Fruit fly (Drosophila melanogaster) whole organism, embryonic: ENCODE results near the gene CG15337.

Experiments
- C15 ChIP-seq: fragments of 200-800 bp; sonication (Bioruptor generic); IDR thresholded peaks from 3 replicates; pipeline ENCODE4 v1.3.6; 2022; ENCODE audit warnings: missing biosample characterization, missing genetic modification characterization
- CG10366 ChIP-seq: fragments of 200-800 bp; sonication (Bioruptor generic); IDR thresholded peaks from 2 replicates; pipeline ENCODE4 v1.3.6; 2022; ENCODE audit warnings: missing biosample characterization, missing genetic modification characterization
- CG10462 ChIP-seq: fragments of 200-800 bp; sonication (Bioruptor generic); optimal IDR thresholded peaks from 2 replicates; lab custom pipeline; 2016; ENCODE audit warnings: missing biosample characterization, missing genetic modification characterization
- CG11504 ChIP-seq: fragments of 200-800 bp; sonication (Bioruptor generic); optimal IDR thresholded peaks from 3 replicates; lab custom pipeline; 2019; ENCODE audit warnings: missing biosample characterization, mild to moderate bottlenecking, missing genetic modification characterization, moderate library complexity
- CG12391 ChIP-seq: fragments of 200-800 bp; sonication (Bioruptor generic); optimal IDR thresholded peaks from 3 replicates; lab custom pipeline; 2018; ENCODE audit warnings: missing biosample characterization, mild to moderate bottlenecking, missing genetic modification characterization, moderate library complexity
- CG13296 ChIP-seq: fragments of 200-800 bp; sonication (Bioruptor generic); optimal IDR thresholded peaks from 3 replicates; lab custom pipeline; 2018; ENCODE audit warnings: missing biosample characterization, mild to moderate bottlenecking, missing genetic modification characterization
- CG13424 ChIP-seq: fragments of 200-800 bp; sonication (Bioruptor generic); optimal IDR thresholded peaks from 2 replicates; lab custom pipeline; 2019; ENCODE audit warnings: missing biosample characterization, mild to moderate bottlenecking, missing genetic modification characterization, moderate library complexity
- CG13775 ChIP-seq: fragments of 200-800 bp; sonication (Bioruptor generic); optimal IDR thresholded peaks from 3 replicates; lab custom pipeline; 2017; ENCODE audit warnings: missing biosample characterization, mild to moderate bottlenecking, missing genetic modification characterization
- CG15011 ChIP-seq: fragments of 200-800 bp; sonication (Bioruptor generic); optimal IDR thresholded peaks from 3 replicates; lab custom pipeline; 2018; ENCODE audit warnings: missing biosample characterization, mild to moderate bottlenecking, missing genetic modification characterization
- CG16779 ChIP-seq: fragments of 200-800 bp; sonication (Bioruptor generic); IDR thresholded peaks from 2 replicates; pipeline ENCODE4 v1.3.6; 2022; ENCODE audit warnings: missing biosample characterization, missing genetic modification characterization
- CG16863 ChIP-seq: fragments of 200-800 bp; sonication (Bioruptor generic); optimal IDR thresholded peaks from 3 replicates; lab custom pipeline; 2016; ENCODE audit warnings: missing biosample characterization, missing genetic modification characterization
- CG17328 ChIP-seq: fragments of 200-800 bp; sonication (Bioruptor generic); IDR thresholded peaks from 2 replicates; pipeline ENCODE4 v1.3.6; 2022; ENCODE audit warnings: missing biosample characterization, missing genetic modification characterization
- CG2678 ChIP-seq: fragments of 200-800 bp; sonication (Bioruptor generic); optimal IDR thresholded peaks from 3 replicates; lab custom pipeline; 2019; ENCODE audit warnings: missing biosample characterization, mild to moderate bottlenecking, missing genetic modification characterization, moderate library complexity
- CG2712 ChIP-seq: fragments of 200-800 bp; optimal IDR thresholded peaks from 3 replicates; lab custom pipeline; 2019; ENCODE audit warnings: missing biosample characterization, mild to moderate bottlenecking, missing genetic modification characterization, moderate library complexity
- CG2889 ChIP-seq: fragments of 200-800 bp; sonication (Bioruptor generic); IDR thresholded peaks from 3 replicates; pipeline ENCODE4 v1.3.6; 2022; ENCODE audit warnings: missing biosample characterization, missing genetic modification characterization
- CG30431 ChIP-seq: fragments of 200-800 bp; sonication (Bioruptor generic); optimal IDR thresholded peaks from 2 replicates; lab custom pipeline; 2017; ENCODE audit warnings: missing biosample characterization, missing genetic modification characterization
- CG31224 ChIP-seq: fragments of 200-800 bp; sonication (Bioruptor generic); IDR thresholded peaks from 2 replicates; pipeline ENCODE4 v1.3.6; 2022; ENCODE audit warnings: missing biosample characterization, missing genetic modification characterization
- CG4707 ChIP-seq: fragments of 200-800 bp; sonication (Bioruptor generic); optimal IDR thresholded peaks from 2 replicates; lab custom pipeline; 2018; ENCODE audit warnings: missing biosample characterization, mild to moderate bottlenecking, missing genetic modification characterization, moderate library complexity
- CG6813 ChIP-seq: fragments of 200-800 bp; sonication (Bioruptor generic); optimal IDR thresholded peaks from 2 replicates; lab custom pipeline; 2017; ENCODE audit warnings: missing biosample characterization, missing genetic modification characterization, mild to moderate bottlenecking, moderate library complexity, missing genetic modification reagents
- CG7556 ChIP-seq: fragments of 200-800 bp; sonication (Bioruptor generic); optimal IDR thresholded peaks from 2 replicates; lab custom pipeline; 2017; ENCODE audit warnings: missing biosample characterization, mild to moderate bottlenecking, missing genetic modification characterization
- CG7839 ChIP-seq: fragments of 200-800 bp; sonication (Bioruptor generic); optimal IDR thresholded peaks from 3 replicates; lab custom pipeline; 2018; ENCODE audit warnings: missing biosample characterization, mild to moderate bottlenecking, missing genetic modification characterization, moderate library complexity
- CG8290 ChIP-seq, 3 experiments: fragments of 200-800 bp; sonication (Bioruptor generic); optimal IDR thresholded peaks; 2 replicates each; lab custom pipeline; 2016 to 2019; ENCODE audit warnings: missing biosample characterization in 3 of 3, missing genetic modification characterization in 3 of 3, mild to moderate bottlenecking in 2 of 3, moderate library complexity in 1 of 3
- CG8924 ChIP-seq: fragments of 200-800 bp; optimal IDR thresholded peaks from 3 replicates; lab custom pipeline; 2019; ENCODE audit warnings: missing biosample characterization, mild to moderate bottlenecking, missing genetic modification characterization, moderate library complexity
- CG9437 ChIP-seq: fragments of 200-800 bp; sonication (Bioruptor generic); optimal IDR thresholded peaks from 2 replicates; lab custom pipeline; 2018; ENCODE audit warnings: missing biosample characterization, mild to moderate bottlenecking, missing genetic modification characterization
- CG9609 ChIP-seq: fragments of 200-800 bp; sonication (Bioruptor generic); optimal IDR thresholded peaks from 3 replicates; lab custom pipeline; 2016; ENCODE audit warnings: missing biosample characterization, missing genetic modification characterization
- CG9727 ChIP-seq: fragments of 200-800 bp; sonication (Bioruptor generic); optimal IDR thresholded peaks from 3 replicates; lab custom pipeline; 2017; ENCODE audit warnings: missing biosample characterization, mild to moderate bottlenecking, missing genetic modification characterization
- Eip74EF ChIP-seq, 2 experiments: fragments of 200-800 bp in 1 of 2; fragments of >200 bp in 1 of 2; sonication (Bioruptor generic) in 1 of 2; optimal IDR thresholded peaks; 2 replicates each; lab custom pipeline; 2017 to 2019; ENCODE audit warnings: missing biosample characterization in 2 of 2, missing genetic modification characterization in 2 of 2, mild to moderate bottlenecking in 1 of 2, moderate library complexity in 1 of 2
- Hmr ChIP-seq: fragments of 200-800 bp; sonication (Bioruptor generic); optimal IDR thresholded peaks from 3 replicates; lab custom pipeline; 2017; ENCODE audit warnings: mild to moderate bottlenecking, missing biosample characterization, missing genetic modification reagents, missing genetic modification characterization
- Hsf ChIP-seq: fragments of 200-800 bp; sonication (Bioruptor generic); optimal IDR thresholded peaks from 3 replicates; lab custom pipeline; 2016; ENCODE audit warnings: missing biosample characterization, missing genetic modification characterization
- Jarid2 ChIP-seq: fragments of 200-800 bp; sonication (Bioruptor generic); optimal IDR thresholded peaks from 3 replicates; lab custom pipeline; 2017; ENCODE audit warnings: mild to moderate bottlenecking, missing biosample characterization, missing genetic modification reagents, missing genetic modification characterization
- NFAT ChIP-seq: fragments of 200-800 bp; sonication (Bioruptor generic); IDR thresholded peaks from 2 replicates; pipeline ENCODE4 v1.3.6; 2022; ENCODE audit warnings: missing biosample characterization, missing genetic modification characterization
- Nf-YB ChIP-seq: fragments of 200-800 bp; sonication (Bioruptor generic); optimal IDR thresholded peaks from 3 replicates; lab custom pipeline; 2019; ENCODE audit warnings: missing biosample characterization, mild to moderate bottlenecking, missing genetic modification characterization, moderate library complexity
- Poxn ChIP-seq: fragments of 200-800 bp; sonication (Bioruptor generic); IDR thresholded peaks from 2 replicates; pipeline ENCODE4 v1.3.6; 2022; ENCODE audit warnings: missing biosample characterization, missing genetic modification characterization
- ato ChIP-seq: fragments of 200-800 bp; sonication (Bioruptor generic); IDR thresholded peaks from 2 replicates; pipeline ENCODE4 v1.3.6; 2022; ENCODE audit warnings: missing biosample characterization, missing genetic modification characterization; ENCODE audit not compliant: partially characterized antibody
- croc ChIP-seq: fragments of 200-800 bp; sonication (Bioruptor generic); conservative IDR thresholded peaks from 3 replicates; pipeline ENCODE4 v1.3.6; 2022; ENCODE audit warnings: missing biosample characterization, missing genetic modification characterization
- dan ChIP-seq: fragments of 200-800 bp; sonication (Bioruptor generic); IDR thresholded peaks from 2 replicates; pipeline ENCODE4 v1.3.6; 2022; ENCODE audit warnings: missing biosample characterization, missing genetic modification characterization
- danr ChIP-seq: fragments of 200-800 bp; sonication (Bioruptor generic); IDR thresholded peaks from 2 replicates; pipeline ENCODE4 v1.3.6; 2022; ENCODE audit warnings: missing biosample characterization, missing genetic modification characterization
- dmrt11E ChIP-seq: fragments of 200-800 bp; sonication (Bioruptor generic); optimal IDR thresholded peaks from 3 replicates; lab custom pipeline; 2018; ENCODE audit warnings: missing biosample characterization, mild to moderate bottlenecking, missing genetic modification characterization, moderate library complexity
- fd96Cb ChIP-seq: fragments of 200-800 bp; sonication (Bioruptor generic); optimal IDR thresholded peaks from 2 replicates; lab custom pipeline; 2018; ENCODE audit warnings: missing biosample characterization, mild to moderate bottlenecking, missing genetic modification characterization, moderate library complexity
- gsb ChIP-seq: fragments of 200-800 bp; sonication (Bioruptor generic); IDR thresholded peaks from 2 replicates; pipeline ENCODE4 v1.3.6; 2022; ENCODE audit warnings: missing biosample characterization, missing genetic modification characterization
- gsb-n ChIP-seq: fragments of 200-800 bp; sonication (Bioruptor generic); optimal IDR thresholded peaks from 3 replicates; lab custom pipeline; 2018; ENCODE audit warnings: missing biosample characterization, mild to moderate bottlenecking, missing genetic modification characterization
- jumu ChIP-seq: fragments of 200-800 bp; sonication (Bioruptor generic); optimal IDR thresholded peaks from 3 replicates; lab custom pipeline; 2016; ENCODE audit warnings: missing biosample characterization, missing genetic modification characterization
- kah ChIP-seq: fragments of 200-800 bp; sonication (Bioruptor generic); optimal IDR thresholded peaks from 2 replicates; lab custom pipeline; 2018; ENCODE audit warnings: missing biosample characterization, mild to moderate bottlenecking, missing genetic modification characterization
- ken ChIP-seq: fragments of 200-800 bp; sonication (Bioruptor generic); IDR thresholded peaks from 3 replicates; pipeline ENCODE4 v1.3.6; 2022; ENCODE audit warnings: missing biosample characterization, missing genetic modification characterization
- lbe ChIP-seq: fragments of 200-800 bp; sonication (Bioruptor generic); optimal IDR thresholded peaks from 2 replicates; lab custom pipeline; 2016; ENCODE audit warnings: missing biosample characterization, mild to moderate bottlenecking, missing genetic modification characterization
- peb ChIP-seq: fragments of 200-800 bp; sonication (Bioruptor generic); IDR thresholded peaks from 2 replicates; pipeline ENCODE4 v1.3.6; 2022; ENCODE audit warnings: missing biosample characterization, missing genetic modification characterization
- scrt ChIP-seq: fragments of 200-800 bp; sonication (Bioruptor generic); optimal IDR thresholded peaks from 2 replicates; lab custom pipeline; 2018; ENCODE audit warnings: missing biosample characterization, mild to moderate bottlenecking, missing genetic modification characterization, moderate library complexity
- sens-2 ChIP-seq: fragments of 200-800 bp; sonication (Bioruptor generic); IDR thresholded peaks from 2 replicates; pipeline ENCODE4 v1.3.6; 2022; ENCODE audit warnings: missing biosample characterization, missing genetic modification characterization
- tap ChIP-seq: fragments of 200-800 bp; optimal IDR thresholded peaks from 3 replicates; lab custom pipeline; 2019; ENCODE audit warnings: missing biosample characterization, mild to moderate bottlenecking, missing genetic modification characterization, moderate library complexity
- trh ChIP-seq: fragments of 200-800 bp; sonication (Bioruptor generic); optimal IDR thresholded peaks from 2 replicates; lab custom pipeline; 2016; ENCODE audit warnings: missing biosample characterization, missing genetic modification characterization

CG15337 gene

DNA sequence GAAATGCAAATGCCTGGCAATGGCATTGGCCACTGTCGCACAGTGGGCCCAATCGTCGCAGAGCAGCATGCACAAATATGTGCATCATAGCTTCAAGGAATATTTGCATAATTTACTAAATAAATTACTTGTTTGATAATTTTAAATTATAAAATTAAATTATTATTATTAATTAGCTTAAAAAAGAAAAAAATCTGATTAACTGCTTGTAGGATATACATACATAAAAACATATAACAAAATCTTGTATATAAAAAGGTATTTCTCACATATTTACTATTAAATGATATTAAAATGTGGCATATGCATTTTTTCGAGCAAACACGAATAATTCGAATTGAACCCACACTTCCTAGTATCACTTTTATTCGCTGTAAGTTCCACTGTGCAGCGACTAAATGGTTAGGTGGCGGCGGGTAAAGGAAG is 34.6 kb upstream of the CG15337 start (continued):
- TF ChIP-seq CG7839 (tag; lab: Kevin White, UChicago) (peak; percentile 62), CG4707 (GFP tag; lab: Kevin White, UChicago) (peak; percentile 68), sens-2 (no peak), NFAT (GFP tag; lab: Robert Waterston, UW) (0 out of 2 replicates have a peak, but pooled peaks have one; percentile 31), gsb (GFP tag; lab: Robert Waterston, UW) (no peak), CG9437 (peak; percentile 64), C15 (GFP tag; lab: Robert Waterston, UW) (no peak), CG9727 (peak; percentile 53), kah (peak; percentile 30), CG13424 (peak; percentile 69), Nf-YB (GFP tag; lab: Kevin White, UChicago) (peak; percentile 15), CG7556 (GFP tag; lab: Kevin White, UChicago) (peak; percentile 70), croc (peak; percentile 38; the same call in 2 of the 3 replicates), peb (GFP tag; lab: Robert Waterston, UW) (no peak), CG2712 (peak; percentile 77), CG6813 (peak; percentile 22), CG2678 (tag; lab: Kevin White, UChicago) (peak; percentile 74), CG13775 (GFP tag; lab: Kevin White, UChicago) (peak; percentile 43)

DNA sequence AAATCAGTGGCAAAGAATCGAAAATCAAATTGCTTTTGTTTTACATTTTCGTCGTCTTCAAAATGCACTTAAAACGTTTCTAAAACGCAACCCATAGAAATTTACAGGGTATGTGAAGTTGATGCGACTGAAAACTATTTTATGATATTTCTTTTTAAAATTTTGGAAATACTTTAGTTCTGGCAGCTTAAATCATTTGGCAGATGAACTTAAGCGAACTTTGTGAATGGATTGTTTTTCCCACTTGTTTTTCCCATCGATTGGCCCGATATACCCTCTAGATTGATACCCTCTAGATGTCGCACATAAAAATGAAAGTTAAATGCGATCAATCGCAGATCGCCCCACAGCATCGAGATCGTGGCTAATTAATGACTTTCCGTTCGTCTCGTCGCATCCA is 33.7 kb upstream of the CG15337 start:
- TF ChIP-seq CG30431 (GFP tag; lab: Kevin White, UChicago), result peak; percentile 50
- peak; percentile 9 for TF ChIP-seq CG9609 (GFP tag; lab: Kevin White, UChicago)
- TF ChIP-seq dmrt11E (tag; lab: Kevin White, UChicago), result peak; percentile 61
- TF ChIP-seq CG31224 (GFP tag; lab: Robert Waterston, UW), result no peak
- TF ChIP-seq ken (GFP tag; lab: Robert Waterston, UW), result peak; percentile 75
- TF ChIP-seq jumu (GFP tag; lab: Kevin White, UChicago), result no peak
- peak; percentile 26 for TF ChIP-seq CG10462
- no peak for TF ChIP-seq Hmr
- TF ChIP-seq CG13296 (GFP tag; lab: Kevin White, UChicago), result no peak
- TF ChIP-seq CG16779 (GFP tag; lab: Robert Waterston, UW), result no peak
- no peak for TF ChIP-seq trh (GFP tag; lab: Kevin White, UChicago)
- TF ChIP-seq Poxn (GFP tag; lab: Robert Waterston, UW), result no peak
- no peak for TF ChIP-seq lbe (GFP tag; lab: Kevin White, UChicago)
- TF ChIP-seq dan (GFP tag; lab: Robert Waterston, UW), result no peak
- peak; percentile 77 for TF ChIP-seq CG11504 (tag; lab: Kevin White, UChicago)
- peak; percentile 75 for TF ChIP-seq gsb-n (tag; lab: Kevin White, UChicago)
- peak; percentile 67 for TF ChIP-seq CG8924 (tag; lab: Kevin White, UChicago)
- peak; percentile 73 for TF ChIP-seq CG12391 (tag; lab: Kevin White, UChicago)
- peak; percentile 52; the same call in 2 of the 3 replicates for TF ChIP-seq croc
- TF ChIP-seq CG16863 (GFP tag; lab: Kevin White, UChicago), result peak; percentile 55
- no peak for TF ChIP-seq Jarid2 (GFP tag; lab: Kevin White, UChicago)
- peak in 1 of 2 experiments; percentile 43 for TF ChIP-seq Eip74EF (GFP tag; optimal IDR thresholded peaks at IDR 0.05; lab: Kevin White, UChicago)
- peak; percentile 7 for TF ChIP-seq CG8290 (GFP tag; optimal IDR thresholded peaks at IDR 0.05; lab: Kevin White, UChicago)
- TF ChIP-seq CG8290 (tag; optimal IDR thresholded peaks at IDR 0.05; lab: Kevin White, UChicago), result peak in 1 of 2 experiments; percentile 53
- peak; percentile 57 for TF ChIP-seq tap (tag; lab: Kevin White, UChicago)
- TF ChIP-seq Hsf (GFP tag; lab: Kevin White, UChicago), result peak; percentile 56
- TF ChIP-seq CG15011, result no peak
- peak; percentile 82 for TF ChIP-seq fd96Cb
- TF ChIP-seq scrt, result no peak
- TF ChIP-seq CG17328 (GFP tag; lab: Robert Waterston, UW), result peak; percentile 81
- peak; percentile 80 for TF ChIP-seq CG2712
- TF ChIP-seq CG10366 (GFP tag; lab: Robert Waterston, UW), result peak; percentile 54; the same call in 1 of the 2 replicates
- no peak for TF ChIP-seq CG2889 (GFP tag; lab: Robert Waterston, UW)
- no peak for TF ChIP-seq danr (GFP tag; lab: Robert Waterston, UW)
- no peak for TF ChIP-seq ato (GFP tag; lab: Robert Waterston, UW)
